Fruit fly (Drosophila melanogaster): ENCODE results near the gene CG14017.

CG14017 gene

dm6 chr2L:5553750-5554149 is at the start of gene CG14017, which contains the start of gene CG14013:
Gene CG14017 (plus strand): TSS chr2L:5553897.
Gene CG14013 (minus strand): TSS chr2L:5553850.
- TF ChIP-seq Sin3A (optimal IDR thresholded peaks at IDR 0.05) (no peak), insv (optimal IDR thresholded peaks at IDR 0.05) (no peak), Myc (optimal IDR thresholded peaks at IDR 0.05) (no peak), psq (optimal IDR thresholded peaks at IDR 0.05) (no peak), h (optimal IDR thresholded peaks at IDR 0.05) (no peak), ttk (optimal IDR thresholded peaks at IDR 0.05) (no peak)

- TF ChIP-seq insv (optimal IDR thresholded peaks at IDR 0.05), result no peak
- TF ChIP-seq psq (optimal IDR thresholded peaks at IDR 0.05), result no peak
- no peak for TF ChIP-seq ttk (optimal IDR thresholded peaks at IDR 0.05)
- TF ChIP-seq Myc (optimal IDR thresholded peaks at IDR 0.05), result no peak
- no peak for TF ChIP-seq h (optimal IDR thresholded peaks at IDR 0.05)
Measured at dm6 chr2L:5505130-5505529, 48.6 kb upstream of the CG14017 start.

- TF ChIP-seq Sin3A (optimal IDR thresholded peaks at IDR 0.05) (no peak), insv (optimal IDR thresholded peaks at IDR 0.05) (no peak), psq (optimal IDR thresholded peaks at IDR 0.05) (no peak)
Measured at dm6 chr2L:5507082-5507481, 46.6 kb upstream of the CG14017 start.

DNA sequence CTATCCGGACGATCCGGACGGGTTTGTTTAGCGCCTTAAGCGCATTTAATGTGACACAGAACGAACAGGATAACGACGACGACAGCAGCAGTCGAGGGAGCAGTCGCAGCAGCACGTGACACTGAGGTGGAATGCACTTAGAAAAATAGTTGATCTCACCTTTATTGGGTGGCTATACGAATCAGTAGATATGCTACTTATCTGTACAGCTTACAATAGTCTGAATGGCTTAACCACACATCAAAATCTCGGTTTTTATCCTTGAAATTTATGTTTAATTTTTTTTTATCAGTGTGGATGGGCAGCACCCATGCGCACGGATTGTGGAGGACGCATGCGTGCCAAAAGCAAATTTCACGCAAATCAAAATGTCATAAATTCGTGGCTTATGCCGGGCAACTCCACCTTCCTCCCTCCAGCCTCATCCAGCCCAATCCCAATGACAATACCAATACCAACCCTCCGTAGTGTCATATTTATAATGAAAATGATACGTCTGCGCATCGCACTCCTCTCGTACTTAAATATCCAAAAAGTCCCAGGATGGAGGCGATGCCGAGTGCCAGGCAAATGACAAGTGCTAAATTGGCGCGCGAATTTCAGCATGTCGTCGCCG is 45.8 kb upstream of the CG14017 start:
- TF ChIP-seq Myc (optimal IDR thresholded peaks at IDR 0.05) (no peak), Sin3A (optimal IDR thresholded peaks at IDR 0.05) (no peak), ttk (optimal IDR thresholded peaks at IDR 0.05) (no peak), h (optimal IDR thresholded peaks at IDR 0.05) (no peak), psq (optimal IDR thresholded peaks at IDR 0.05) (no peak), insv (optimal IDR thresholded peaks at IDR 0.05) (no peak)

DNA sequence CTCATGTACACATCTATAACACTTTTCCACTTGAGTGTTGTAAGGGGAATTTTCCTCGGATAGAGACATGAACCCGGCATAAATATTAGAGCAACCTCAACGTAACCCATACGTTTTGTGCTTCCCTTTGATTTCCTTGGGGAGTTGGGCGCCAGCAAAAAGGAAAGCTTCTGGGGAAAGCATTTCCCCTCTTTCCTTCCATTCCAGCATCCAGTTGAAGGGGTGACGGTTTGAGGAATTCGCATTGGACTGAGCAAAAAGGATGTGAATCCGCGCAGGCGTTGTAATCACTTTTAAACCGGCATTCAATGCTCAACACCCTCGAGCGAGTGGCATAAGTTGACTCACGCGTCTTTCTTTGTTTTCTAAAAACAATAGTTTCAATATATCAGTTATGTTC is 38.8 kb upstream of the CG14017 start:
- TF ChIP-seq psq (optimal IDR thresholded peaks at IDR 0.05), result no peak

- TF ChIP-seq Sin3A (optimal IDR thresholded peaks at IDR 0.05), result no peak
- TF ChIP-seq h (optimal IDR thresholded peaks at IDR 0.05), result no peak
- TF ChIP-seq insv (optimal IDR thresholded peaks at IDR 0.05), result no peak
- no peak for TF ChIP-seq ttk (optimal IDR thresholded peaks at IDR 0.05)
- no peak for TF ChIP-seq Myc (optimal IDR thresholded peaks at IDR 0.05)
- no peak for TF ChIP-seq psq (optimal IDR thresholded peaks at IDR 0.05)
Measured at dm6 chr2L:5517393-5517792, 36.3 kb upstream of the CG14017 start, which contains the start of gene CG14020. Gene CG14020 (plus strand): TSS chr2L:5517737.

- TF ChIP-seq psq (optimal IDR thresholded peaks at IDR 0.05) (no peak), insv (optimal IDR thresholded peaks at IDR 0.05) (no peak)
Measured at dm6 chr2L:5519846-5520384, 33.8 kb upstream of the CG14017 start, which contains the start of the genes CG7382 and cl. Gene CG7382 (minus strand): TSS chr2L:5519896. Gene cl (plus strand): TSS chr2L:5520135.

DNA sequence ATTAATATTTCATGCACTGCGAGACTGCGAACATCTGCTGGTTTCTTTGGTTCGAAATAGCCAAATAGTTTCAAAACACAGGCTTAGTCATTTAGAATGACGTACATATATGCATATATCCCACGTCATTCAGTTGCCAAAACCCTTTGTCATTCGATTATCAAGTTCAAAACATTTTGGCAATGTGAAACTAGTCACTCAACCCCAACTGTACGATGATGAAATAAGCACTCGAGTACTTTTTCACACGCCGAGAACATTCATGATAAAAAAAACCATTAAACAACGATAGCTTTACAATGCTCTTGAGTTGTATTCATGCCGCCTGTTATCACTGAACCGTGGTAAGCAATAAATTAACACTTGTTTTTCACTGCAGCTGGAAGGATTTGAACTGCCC is 32.9 kb upstream of the CG14017 start:
- TF ChIP-seq ttk (optimal IDR thresholded peaks at IDR 0.05) (no peak), h (optimal IDR thresholded peaks at IDR 0.05) (no peak), insv (optimal IDR thresholded peaks at IDR 0.05) (no peak), psq (optimal IDR thresholded peaks at IDR 0.05) (no peak), Sin3A (optimal IDR thresholded peaks at IDR 0.05) (no peak), Myc (optimal IDR thresholded peaks at IDR 0.05) (no peak)

DNA sequence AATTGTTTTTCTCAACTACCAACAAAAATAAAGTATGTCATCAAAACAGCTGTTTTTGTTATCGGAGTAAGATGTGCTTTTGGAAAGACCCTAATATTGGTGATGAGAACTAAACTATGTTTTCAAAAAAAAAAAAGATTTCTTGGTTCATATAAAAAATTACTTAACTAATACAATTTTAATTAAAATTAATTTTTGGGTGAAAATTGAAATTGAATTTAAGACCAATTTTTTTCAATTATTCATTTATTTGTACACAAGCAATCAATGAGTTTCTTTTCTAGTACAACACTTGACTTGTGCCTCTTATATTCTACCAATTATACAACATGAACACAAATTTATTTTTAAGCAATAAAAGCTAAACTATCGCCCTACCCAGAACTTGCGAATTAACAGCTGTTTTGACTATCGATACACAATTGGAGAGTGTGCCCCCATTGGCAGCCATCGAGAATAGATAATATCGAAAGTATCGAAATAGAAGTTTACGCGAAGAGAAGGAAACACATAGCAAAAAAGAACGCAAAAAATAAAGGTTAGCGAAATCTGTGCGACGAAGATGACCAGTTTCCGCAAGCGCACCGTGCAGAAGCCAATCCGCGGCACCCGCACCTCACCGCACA is 29.7 kb upstream of the CG14017 start, which contains the start of the genes Vps52 and Elp4:
TSS of gene Vps52 (minus strand) at position 51 of the 626 bp plus-strand sequence.
TSS of gene Elp4 (plus strand) at position 292 of the 626 bp plus-strand sequence.
- TF ChIP-seq Myc (optimal IDR thresholded peaks at IDR 0.05) (no peak), h (optimal IDR thresholded peaks at IDR 0.05) (no peak), ttk (optimal IDR thresholded peaks at IDR 0.05) (no peak), insv (optimal IDR thresholded peaks at IDR 0.05) (no peak), psq (optimal IDR thresholded peaks at IDR 0.05) (no peak), Sin3A (optimal IDR thresholded peaks at IDR 0.05) (no peak)

DNA sequence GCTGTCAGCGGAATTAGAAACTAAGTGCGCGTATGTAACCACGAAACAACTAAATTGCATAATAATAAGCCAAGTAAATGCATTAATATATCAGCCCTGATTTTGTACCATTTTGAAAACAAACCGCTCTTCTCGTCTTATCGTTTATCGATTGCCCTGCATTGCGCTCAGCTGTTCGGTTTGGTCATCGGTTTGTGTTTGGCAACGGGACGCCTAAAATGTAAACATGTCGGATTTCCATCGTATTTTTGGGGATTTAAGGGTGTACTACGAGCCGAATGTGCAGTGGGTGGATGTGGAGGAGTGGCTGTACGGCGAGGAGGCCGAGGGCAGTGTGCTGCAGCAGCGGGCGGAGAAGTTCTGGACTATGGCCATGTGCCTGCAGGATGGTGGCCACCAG is 28.0 kb upstream of the CG14017 start, which contains the start of gene Cap-D3:
TSS of gene Cap-D3 (plus strand) at position 183 of the 400 bp plus-strand sequence.
- TF ChIP-seq ttk (optimal IDR thresholded peaks at IDR 0.05), result no peak
- TF ChIP-seq h (optimal IDR thresholded peaks at IDR 0.05), result no peak
- no peak for TF ChIP-seq Sin3A (optimal IDR thresholded peaks at IDR 0.05)
- no peak for TF ChIP-seq psq (optimal IDR thresholded peaks at IDR 0.05)
- no peak for TF ChIP-seq Myc (optimal IDR thresholded peaks at IDR 0.05)
- no peak for TF ChIP-seq insv (optimal IDR thresholded peaks at IDR 0.05)

DNA sequence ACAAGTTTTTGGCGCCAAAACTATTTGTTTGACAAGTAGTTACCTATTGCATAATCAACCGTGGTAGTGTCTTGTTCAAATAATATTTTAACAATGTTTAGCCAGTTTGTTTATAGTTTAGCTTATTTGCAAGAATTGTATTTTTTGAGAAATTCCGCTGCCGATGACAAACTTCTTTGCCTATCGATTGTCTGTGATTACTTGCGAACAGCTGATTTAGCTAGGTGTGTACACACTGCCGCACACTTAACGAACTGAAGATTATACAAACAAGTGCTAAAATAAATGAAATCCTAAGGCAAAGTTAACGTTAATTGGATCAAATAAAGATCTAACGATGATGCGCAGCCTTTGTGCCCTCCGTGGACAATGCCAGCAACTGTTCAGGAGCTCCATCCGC is 27.0 kb upstream of the CG14017 start, which contains the start of gene Cox11:
TSS of gene Cox11 (plus strand) at position 220 of the 400 bp plus-strand sequence.
- TF ChIP-seq psq (optimal IDR thresholded peaks at IDR 0.05), result no peak

DNA sequence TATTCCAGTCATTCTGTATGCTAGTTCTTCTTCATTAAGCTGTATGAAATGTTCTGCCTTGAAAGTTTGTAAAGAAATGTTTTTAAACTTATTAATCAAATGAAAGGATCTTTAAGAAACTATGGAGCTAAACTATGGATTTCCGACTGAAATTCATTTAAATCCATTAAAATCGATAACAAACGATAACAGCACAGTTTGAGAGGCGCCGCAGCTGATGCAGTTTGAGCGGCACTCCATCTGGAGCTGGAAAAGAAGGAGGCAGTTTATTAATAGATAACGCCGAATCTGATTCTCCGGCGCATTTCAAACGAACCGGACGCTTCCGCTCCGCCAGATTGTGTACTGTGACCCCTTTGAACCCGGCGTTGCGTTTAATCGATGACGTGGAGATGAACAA is 25.8 kb upstream of the CG14017 start, which contains the start of gene CG31915:
TSS of gene CG31915 (plus strand) at position 263 of the 400 bp plus-strand sequence.
- TF ChIP-seq h (optimal IDR thresholded peaks at IDR 0.05) (no peak), insv (optimal IDR thresholded peaks at IDR 0.05) (no peak), ttk (optimal IDR thresholded peaks at IDR 0.05) (no peak), Sin3A (optimal IDR thresholded peaks at IDR 0.05) (no peak), Myc (optimal IDR thresholded peaks at IDR 0.05) (no peak), psq (optimal IDR thresholded peaks at IDR 0.05) (no peak)

- TF ChIP-seq insv (optimal IDR thresholded peaks at IDR 0.05) (no peak), psq (optimal IDR thresholded peaks at IDR 0.05) (no peak), ttk (optimal IDR thresholded peaks at IDR 0.05) (no peak), Myc (optimal IDR thresholded peaks at IDR 0.05) (no peak)
Measured at dm6 chr2L:5532061-5532460, 21.6 kb upstream of the CG14017 start, which contains the start of gene Coq6. Gene Coq6 (minus strand): TSS chr2L:5532223.

All from Kc167 (cell line).